Fruit fly (Drosophila melanogaster): ENCODE measurements around the gene Cyp4ae1.

Cyp4ae1 gene

dm6 chrX:2158668-2159163, 20.1 kb upstream of the Cyp4ae1 start, which contains the start of gene wapl (continued):
- peak; percentile 92 for TF ChIP-seq HLH4C (GFP tag; IDR thresholded peaks at IDR 0.05; ENCODE audit: partially characterized antibody)
- TF ChIP-seq B-H2 (GFP tag; optimal IDR thresholded peaks at IDR 0.05) = peak; percentile 19
- peak; percentile 57 for TF ChIP-seq D (optimal IDR thresholded peaks at IDR 0.05)
- TF ChIP-seq D (GFP tag; optimal IDR thresholded peaks at IDR 0.05) = no peak
- peak; percentile 97 for TF ChIP-seq amos (GFP tag; IDR thresholded peaks at IDR 0.05; ENCODE audit: partially characterized antibody)
- peak; percentile 46 for TF ChIP-seq Xbp1 (GFP tag; optimal IDR thresholded peaks at IDR 0.05)
- TF ChIP-seq CG11560 (tag; IDR thresholded peaks at IDR 0.05) = no peak
- no peak for TF ChIP-seq Lim3 (GFP tag; IDR thresholded peaks at IDR 0.05)
- no peak for TF ChIP-seq ham (GFP tag; IDR thresholded peaks at IDR 0.05)
- 0 out of 2 replicates have a peak, but pooled peaks have one; percentile 26 for TF ChIP-seq NFAT (GFP tag; IDR thresholded peaks at IDR 0.05)
- TF ChIP-seq Scr (GFP tag; IDR thresholded peaks at IDR 0.05; ENCODE audit: partially characterized antibody) = peak; percentile 94
- TF ChIP-seq CG5953 (GFP tag; IDR thresholded peaks at IDR 0.05) = no peak
- TF ChIP-seq Stat92E (GFP tag; optimal IDR thresholded peaks at IDR 0.05) = peak in 1 of 3 experiments; percentile 8
- TF ChIP-seq CG17359 (tag; optimal IDR thresholded peaks at IDR 0.05) = no peak
- peak; percentile 71 for TF ChIP-seq Rfx (GFP tag; IDR thresholded peaks at IDR 0.05)
- peak; percentile 6 for TF ChIP-seq CoRest (tag; optimal IDR thresholded peaks at IDR 0.05)
- no peak for TF ChIP-seq CG15696 (tag; optimal IDR thresholded peaks at IDR 0.05)
- peak; percentile 64 for TF ChIP-seq abd-A (tag; optimal IDR thresholded peaks at IDR 0.05)
- TF ChIP-seq CG30020 (tag; optimal IDR thresholded peaks at IDR 0.05) = peak; percentile 23
- no peak for TF ChIP-seq CG7839 (tag; optimal IDR thresholded peaks at IDR 0.05)
- peak; percentile 91 for TF ChIP-seq sna (GFP tag; IDR thresholded peaks at IDR 0.05; ENCODE audit: partially characterized antibody)
- TF ChIP-seq CG4820 (GFP tag; optimal IDR thresholded peaks at IDR 0.05) = no peak
- TF ChIP-seq row (GFP tag; IDR thresholded peaks at IDR 0.05) = peak; percentile 59
- peak; percentile 94 for TF ChIP-seq CG17186 (GFP tag; optimal IDR thresholded peaks at IDR 0.05)
- no peak for TF ChIP-seq gcm (GFP tag; optimal IDR thresholded peaks at IDR 0.05)
- TF ChIP-seq Dbx (GFP tag; IDR thresholded peaks at IDR 0.05) = peak; percentile 53; the same call in 1 of the 3 replicates
- TF ChIP-seq unc-4 (GFP tag; IDR thresholded peaks at IDR 0.05; ENCODE audit: partially characterized antibody) = peak; percentile 96
- TF ChIP-seq vvl (GFP tag; IDR thresholded peaks at IDR 0.05) = peak; percentile 61
- no peak for TF ChIP-seq Optix (GFP tag; IDR thresholded peaks at IDR 0.05)
- TF ChIP-seq CG31388 (GFP tag; optimal IDR thresholded peaks at IDR 0.05) = no peak
- peak; percentile 76 for TF ChIP-seq CG9932 (GFP tag; IDR thresholded peaks at IDR 0.05)
- peak; percentile 67 for TF ChIP-seq Myb (GFP tag; optimal IDR thresholded peaks at IDR 0.05)
- no peak for TF ChIP-seq danr (GFP tag; IDR thresholded peaks at IDR 0.05)
- peak; percentile 81 for TF ChIP-seq sens (GFP tag)
- TF ChIP-seq Dp (GFP tag; optimal IDR thresholded peaks at IDR 0.05) = peak; percentile 91
- peak; percentile 95 for TF ChIP-seq CG6791 (GFP tag; IDR thresholded peaks at IDR 0.05; ENCODE audit: partially characterized antibody)
- peak; percentile 51; the same call in 1 of the 4 replicates for TF ChIP-seq Gug (GFP tag; IDR thresholded peaks at IDR 0.05)
- no peak for TF ChIP-seq Poxn (GFP tag; IDR thresholded peaks at IDR 0.05)
- TF ChIP-seq CG13287 (GFP tag; IDR thresholded peaks at IDR 0.05; ENCODE audit: partially characterized antibody) = peak; percentile 96
- TF ChIP-seq CHES-1-like (GFP tag; optimal IDR thresholded peaks at IDR 0.05) = peak; percentile 37
- peak; percentile 16 for TF ChIP-seq Mad (GFP tag; optimal IDR thresholded peaks at IDR 0.05)
- TF ChIP-seq chn (GFP tag; optimal IDR thresholded peaks at IDR 0.05) = peak; percentile 5
- TF ChIP-seq HmgD (GFP tag; optimal IDR thresholded peaks at IDR 0.05) = peak; percentile 76
- TF ChIP-seq CG3847 (GFP tag; IDR thresholded peaks at IDR 0.05) = peak; percentile 61
- peak; percentile 83 for TF ChIP-seq CG15514 (GFP tag; optimal IDR thresholded peaks at IDR 0.05)
- TF ChIP-seq gsb-n (tag; optimal IDR thresholded peaks at IDR 0.05) = no peak
- peak; percentile 49 for TF ChIP-seq ERR (GFP tag; optimal IDR thresholded peaks at IDR 0.05)
- TF ChIP-seq Deaf1 (tag; optimal IDR thresholded peaks at IDR 0.05) = peak; percentile 10
- peak in 1 of 2 experiments; percentile 44 for TF ChIP-seq Pdp1 (GFP tag; optimal IDR thresholded peaks at IDR 0.05)
- peak; percentile 93 for TF ChIP-seq CG34224 (GFP tag; IDR thresholded peaks at IDR 0.05; ENCODE audit: partially characterized antibody)
